Fruit fly (Drosophila melanogaster) whole organism, embryonic: ENCODE measurements around the gene CG9360.
A peak's percentile ranks its signal among the peaks of the same experiment; 100 is the strongest.

ENCODE experiments used
- Awh ChIP-seq: fragments of 200-800 bp; sonication (Bioruptor generic); IDR thresholded peaks from 2 replicates; pipeline ENCODE4, ENCODE4 v1.3.6; 2022; ENCODE audit warnings: missing biosample characterization, missing genetic modification characterization
- Bteb2 ChIP-seq: fragments of 200-800 bp; sonication (Bioruptor generic); optimal IDR thresholded peaks from 2 replicates; lab custom pipeline; 2016; ENCODE audit warnings: missing biosample characterization, missing genetic modification characterization
- CG10462 ChIP-seq: fragments of 200-800 bp; sonication (Bioruptor generic); optimal IDR thresholded peaks from 2 replicates; lab custom pipeline; 2016; ENCODE audit warnings: missing biosample characterization, missing genetic modification characterization
- CG11560 ChIP-seq: fragments of 200-800 bp; sonication (Bioruptor generic); IDR thresholded peaks from 3 replicates; pipeline ENCODE4 v1.3.6; 2022; ENCODE audit warnings: missing biosample characterization, missing genetic modification characterization
- CG15073 ChIP-seq: fragments of 200-800 bp; sonication (Bioruptor generic); optimal IDR thresholded peaks from 2 replicates; lab custom pipeline; 2016; ENCODE audit warnings: missing biosample characterization, missing genetic modification characterization
- CG15601 ChIP-seq: fragments of 200-800 bp; sonication (Bioruptor generic); optimal IDR thresholded peaks from 3 replicates; lab custom pipeline; 2019; ENCODE audit warnings: missing biosample characterization, mild to moderate bottlenecking, missing genetic modification characterization, moderate library complexity
- CG17568 ChIP-seq: fragments of 200-800 bp; sonication (Bioruptor generic); optimal IDR thresholded peaks from 2 replicates; lab custom pipeline; 2018; ENCODE audit warnings: missing biosample characterization, mild to moderate bottlenecking, missing genetic modification characterization, moderate library complexity
- CG18619 ChIP-seq: fragments of 200-800 bp; sonication (Bioruptor generic); optimal IDR thresholded peaks from 3 replicates; lab custom pipeline; 2017; ENCODE audit warnings: missing biosample characterization, mild to moderate bottlenecking, missing genetic modification characterization
- CG2678 ChIP-seq: fragments of 200-800 bp; sonication (Bioruptor generic); optimal IDR thresholded peaks from 3 replicates; lab custom pipeline; 2019; ENCODE audit warnings: missing biosample characterization, mild to moderate bottlenecking, missing genetic modification characterization, moderate library complexity
- CG2712 ChIP-seq: fragments of 200-800 bp; optimal IDR thresholded peaks from 3 replicates; lab custom pipeline; 2019; ENCODE audit warnings: missing biosample characterization, mild to moderate bottlenecking, missing genetic modification characterization, moderate library complexity
- CG2889 ChIP-seq: fragments of 200-800 bp; sonication (Bioruptor generic); IDR thresholded peaks from 3 replicates; pipeline ENCODE4 v1.3.6; 2022; ENCODE audit warnings: missing biosample characterization, missing genetic modification characterization
- CG31388 ChIP-seq: fragments of 200-800 bp; sonication (Bioruptor generic); optimal IDR thresholded peaks from 2 replicates; lab custom pipeline; 2016; ENCODE audit warnings: missing biosample characterization, missing genetic modification characterization
- CG31441 ChIP-seq: fragments of 200-800 bp; sonication (Bioruptor generic); IDR thresholded peaks from 2 replicates; pipeline ENCODE4 v1.3.6; 2022; ENCODE audit warnings: missing biosample characterization, missing genetic modification characterization
- CG33557 ChIP-seq: fragments of 200-800 bp; sonication (Bioruptor generic); optimal IDR thresholded peaks from 2 replicates; lab custom pipeline; 2019; ENCODE audit warnings: missing biosample characterization, mild to moderate bottlenecking, missing genetic modification characterization, moderate library complexity
- CG4424 ChIP-seq: fragments of 200-800 bp; sonication (Bioruptor generic); optimal IDR thresholded peaks from 3 replicates; lab custom pipeline; 2016; ENCODE audit warnings: missing biosample characterization, missing genetic modification characterization
- CG5180 ChIP-seq: fragments of 200-800 bp; sonication (Bioruptor generic); optimal IDR thresholded peaks from 3 replicates; lab custom pipeline; 2017; ENCODE audit warnings: missing biosample characterization, missing genetic modification characterization, mild to moderate bottlenecking, moderate library complexity, missing genetic modification reagents
- CG7963 ChIP-seq: fragments of 200-800 bp; sonication (Bioruptor generic); IDR thresholded peaks from 3 replicates; pipeline ENCODE4 v1.3.6; 2022; ENCODE audit warnings: missing biosample characterization, missing genetic modification characterization; ENCODE audit not compliant: partially characterized antibody
- CG8944 ChIP-seq: fragments of 200-800 bp; sonication (Bioruptor generic); optimal IDR thresholded peaks from 3 replicates; lab custom pipeline; 2016; ENCODE audit warnings: missing biosample characterization, missing genetic modification characterization
- Hsf ChIP-seq: fragments of 200-800 bp; sonication (Bioruptor generic); optimal IDR thresholded peaks from 3 replicates; lab custom pipeline; 2016; ENCODE audit warnings: missing biosample characterization, missing genetic modification characterization
- Jarid2 ChIP-seq: fragments of 200-800 bp; sonication (Bioruptor generic); optimal IDR thresholded peaks from 3 replicates; lab custom pipeline; 2017; ENCODE audit warnings: mild to moderate bottlenecking, missing biosample characterization, missing genetic modification reagents, missing genetic modification characterization
- Lpt ChIP-seq: fragments of >200 bp; optimal IDR thresholded peaks from 2 replicates; lab custom pipeline; 2018; ENCODE audit warnings: missing biosample characterization, missing genetic modification characterization
- Nf-YC ChIP-seq: fragments of 200-800 bp; optimal IDR thresholded peaks from 3 replicates; lab custom pipeline; 2019; ENCODE audit warnings: missing biosample characterization, mild to moderate bottlenecking, missing genetic modification characterization, moderate library complexity
- Opbp ChIP-seq: fragments of 200-800 bp; sonication (Bioruptor generic); IDR thresholded peaks from 3 replicates; pipeline ENCODE4 v1.3.6; 2022; ENCODE audit warnings: missing biosample characterization, missing genetic modification characterization; ENCODE audit not compliant: partially characterized antibody
- Ravus ChIP-seq: fragments of 200-800 bp; sonication (Bioruptor generic); IDR thresholded peaks from 2 replicates; pipeline ENCODE4 v1.3.6; 2022; ENCODE audit warnings: missing biosample characterization, missing genetic modification characterization
- ap ChIP-seq: fragments of 200-800 bp; sonication (Bioruptor generic); IDR thresholded peaks from 2 replicates; pipeline ENCODE4 v1.3.6; 2022; ENCODE audit warnings: missing biosample characterization, missing genetic modification characterization
- cato ChIP-seq: fragments of 200-800 bp; sonication (Bioruptor generic); optimal IDR thresholded peaks from 2 replicates; lab custom pipeline; 2016; ENCODE audit warnings: missing biosample characterization, missing genetic modification characterization, borderline replicate concordance
- chinmo ChIP-seq: fragments of 200-800 bp; sonication (Bioruptor generic); IDR thresholded peaks from 4 replicates; pipeline ENCODE4 v1.3.6; 2022; ENCODE audit warnings: missing biosample characterization, missing genetic modification characterization; ENCODE audit not compliant: partially characterized antibody
- en ChIP-seq: fragments of 200-800 bp; sonication (Bioruptor generic); optimal IDR thresholded peaks from 2 replicates; lab custom pipeline; 2016; ENCODE audit warnings: missing biosample characterization, missing genetic modification characterization
- fd3F ChIP-seq: fragments of 200-800 bp; sonication (Bioruptor generic); optimal IDR thresholded peaks from 2 replicates; lab custom pipeline; 2018; ENCODE audit warnings: missing biosample characterization, mild to moderate bottlenecking, missing genetic modification characterization, moderate library complexity
- fd96Cb ChIP-seq: fragments of 200-800 bp; sonication (Bioruptor generic); optimal IDR thresholded peaks from 2 replicates; lab custom pipeline; 2018; ENCODE audit warnings: missing biosample characterization, mild to moderate bottlenecking, missing genetic modification characterization, moderate library complexity
- gsb-n ChIP-seq: fragments of 200-800 bp; sonication (Bioruptor generic); optimal IDR thresholded peaks from 3 replicates; lab custom pipeline; 2018; ENCODE audit warnings: missing biosample characterization, mild to moderate bottlenecking, missing genetic modification characterization
- knrl ChIP-seq: fragments of 200-800 bp; sonication (Bioruptor generic); IDR thresholded peaks from 3 replicates; pipeline ENCODE4 v1.3.6; 2022; ENCODE audit warnings: missing biosample characterization, missing genetic modification characterization; ENCODE audit not compliant: partially characterized antibody
- lov ChIP-seq, 2 experiments: fragments of 200-800 bp in 1 of 2; fragments of >200 bp in 1 of 2; sonication (Bioruptor generic) in 1 of 2; IDR thresholded peaks in 1 of 2; optimal IDR thresholded peaks in 1 of 2; 2 replicates in 1 of 2; 3 replicates in 1 of 2; pipeline versions ENCODE4 v1.3.6 to Lab custom; 2017 to 2022; ENCODE audit warnings: missing biosample characterization in 1 of 2, missing genetic modification characterization in 1 of 2
- maf-S ChIP-seq: fragments of 200-800 bp; sonication (Bioruptor generic); optimal IDR thresholded peaks from 2 replicates; lab custom pipeline; 2016; ENCODE audit warnings: missing biosample characterization, missing genetic modification characterization
- nau ChIP-seq: fragments of 200-800 bp; sonication (Bioruptor generic); optimal IDR thresholded peaks from 3 replicates; lab custom pipeline; 2017; ENCODE audit warnings: missing biosample characterization, mild to moderate bottlenecking, missing genetic modification characterization, missing genetic modification reagents
- odd ChIP-seq: fragments of 200-800 bp; sonication (Bioruptor generic); optimal IDR thresholded peaks from 2 replicates; lab custom pipeline; 2017; ENCODE audit warnings: missing biosample characterization, mild to moderate bottlenecking, missing genetic modification characterization
- p53 ChIP-seq: fragments of 200-800 bp; sonication (Bioruptor generic); optimal IDR thresholded peaks from 2 replicates; lab custom pipeline; 2016; ENCODE audit warnings: missing biosample characterization, missing genetic modification characterization
- pan ChIP-seq, 4 experiments: fragments of >200 bp in 3 of 4; fragments of 200-800 bp in 1 of 4; sonication (Bioruptor generic) in 1 of 4; optimal IDR thresholded peaks in 3 of 4; IDR thresholded peaks in 1 of 4; 2 replicates each; pipeline versions ENCODE4 v1.3.6 to Lab custom; 2017 to 2022; ENCODE audit warnings: missing biosample characterization in 2 of 4, missing genetic modification characterization in 2 of 4, mixed read lengths in 1 of 4
- pita ChIP-seq: fragments of 200-800 bp; sonication (Bioruptor generic); optimal IDR thresholded peaks from 2 replicates; lab custom pipeline; 2017; ENCODE audit warnings: missing biosample characterization, mild to moderate bottlenecking, missing genetic modification characterization
- pnt ChIP-seq: fragments of 200-800 bp; sonication (Bioruptor generic); optimal IDR thresholded peaks from 3 replicates; lab custom pipeline; 2016; ENCODE audit warnings: missing biosample characterization, missing genetic modification characterization
- pum ChIP-seq: fragments of 200-800 bp; sonication (Bioruptor generic); optimal IDR thresholded peaks from 2 replicates; lab custom pipeline; 2016; ENCODE audit warnings: missing biosample characterization, missing genetic modification characterization
- rib ChIP-seq: fragments of 200-800 bp; sonication (Bioruptor generic); IDR thresholded peaks from 2 replicates; pipeline ENCODE4 v1.3.6; 2022; ENCODE audit warnings: missing biosample characterization, missing genetic modification characterization
- schlank ChIP-seq: fragments of 200-800 bp; sonication (Bioruptor generic); optimal IDR thresholded peaks from 2 replicates; lab custom pipeline; 2018; ENCODE audit warnings: missing biosample characterization, mild to moderate bottlenecking, missing genetic modification characterization
- sisA ChIP-seq: fragments of 200-800 bp; sonication (Bioruptor generic); IDR thresholded peaks from 2 replicates; pipeline ENCODE4 v1.3.6; 2022; ENCODE audit warnings: missing biosample characterization, missing genetic modification characterization
- slbo ChIP-seq: fragments of 200-800 bp; sonication (Bioruptor generic); IDR thresholded peaks from 2 replicates; pipeline ENCODE4 v1.3.6; 2022; ENCODE audit warnings: missing biosample characterization, missing genetic modification characterization
- vnd ChIP-seq: fragments of 200-800 bp; sonication (Bioruptor generic); IDR thresholded peaks from 3 replicates; pipeline ENCODE4 v1.3.6; 2022; ENCODE audit warnings: missing biosample characterization, missing genetic modification characterization; ENCODE audit not compliant: partially characterized antibody
- wdn ChIP-seq: fragments of 200-800 bp; sonication (Bioruptor generic); IDR thresholded peaks from 2 replicates; pipeline ENCODE4 v1.3.6; 2022; ENCODE audit warnings: missing biosample characterization, missing genetic modification characterization

The CG9360 gene

dm6 chrX:11792415-11793328, 28.3 kb upstream of the CG9360 start, which contains the start of gene CkIIbeta (continued):
- TF ChIP-seq CG31388 (no peak), wdn (GFP tag; lab: Robert Waterston, UW) (no peak), pita (no peak), Ravus (GFP tag; lab: Robert Waterston, UW) (no peak), CG10462 (GFP tag; lab: Kevin White, UChicago) (no peak), CG2889 (GFP tag; lab: Robert Waterston, UW) (no peak), Jarid2 (GFP tag; lab: Kevin White, UChicago) (no peak), Awh (GFP tag; lab: Robert Waterston, UW) (no peak), CG33557 (no peak), CG5180 (GFP tag; lab: Kevin White, UChicago) (no peak), pnt (GFP tag; lab: Kevin White, UChicago) (peak; percentile 16), CG18619 (GFP tag; lab: Kevin White, UChicago) (no peak), CG17568 (GFP tag; lab: Kevin White, UChicago) (no peak), CG8944 (GFP tag; lab: Kevin White, UChicago) (peak; percentile 33), gsb-n (tag; lab: Kevin White, UChicago) (no peak), cato (GFP tag; lab: Kevin White, UChicago) (no peak), pan (optimal IDR thresholded peaks at IDR 0.05; lab: Kevin White, UChicago) (no peak), pan (GFP tag; optimal IDR thresholded peaks at IDR 0.05 in 1 of 2, IDR thresholded peaks at IDR 0.05 in 1 of 2) (no peak), Opbp (GFP tag; lab: Robert Waterston, UW) (peak; percentile 96), CG4424 (peak; percentile 21), Nf-YC (tag; lab: Kevin White, UChicago) (peak; percentile 42), fd96Cb (no peak), knrl (GFP tag; lab: Robert Waterston, UW) (peak; percentile 97), vnd (peak; percentile 94), Lpt (no peak), CG7963 (GFP tag; lab: Robert Waterston, UW) (peak; percentile 94), pum (GFP tag; lab: Kevin White, UChicago) (peak; percentile 57), CG15073 (GFP tag; lab: Kevin White, UChicago) (no peak), fd3F (GFP tag; lab: Kevin White, UChicago) (no peak), CG31441 (GFP tag; lab: Robert Waterston, UW) (peak; percentile 41), en (GFP tag; lab: Kevin White, UChicago) (peak; percentile 12), CG2712 (tag; lab: Kevin White, UChicago) (peak; percentile 42), CG11560 (peak; percentile 52; the same call in 2 of the 3 replicates), Bteb2 (GFP tag; lab: Kevin White, UChicago) (no peak), slbo (GFP tag; lab: Robert Waterston, UW) (no peak; the same call in 1 of the 2 replicates), maf-S (peak; percentile 20), lov (optimal IDR thresholded peaks at IDR 0.05; lab: Kevin White, UChicago) (no peak), lov (GFP tag; IDR thresholded peaks at IDR 0.05; lab: Robert Waterston, UW) (peak; percentile 26; the same call in 1 of the 3 replicates), chinmo (peak; percentile 85; the same call in 2 of the 4 replicates), ap (GFP tag; lab: Robert Waterston, UW) (0 out of 2 replicates have a peak, but pooled peaks have one; percentile 17), odd (GFP tag; lab: Kevin White, UChicago) (no peak), Hsf (GFP tag; lab: Kevin White, UChicago) (peak; percentile 39), schlank (tag; lab: Kevin White, UChicago) (no peak), sisA (GFP tag; lab: Robert Waterston, UW) (peak; percentile 47; the same call in 1 of the 2 replicates), CG15601 (tag; lab: Kevin White, UChicago) (no peak), CG2678 (tag; lab: Kevin White, UChicago) (peak; percentile 4), nau (GFP tag; lab: Kevin White, UChicago) (no peak), rib (GFP tag; lab: Robert Waterston, UW) (no peak), p53 (GFP tag; lab: Kevin White, UChicago) (peak; percentile 35)
